Worm (Caenorhabditis elegans): ENCODE data around the gene T24E12.11.

Gene T24E12.11

DNA sequence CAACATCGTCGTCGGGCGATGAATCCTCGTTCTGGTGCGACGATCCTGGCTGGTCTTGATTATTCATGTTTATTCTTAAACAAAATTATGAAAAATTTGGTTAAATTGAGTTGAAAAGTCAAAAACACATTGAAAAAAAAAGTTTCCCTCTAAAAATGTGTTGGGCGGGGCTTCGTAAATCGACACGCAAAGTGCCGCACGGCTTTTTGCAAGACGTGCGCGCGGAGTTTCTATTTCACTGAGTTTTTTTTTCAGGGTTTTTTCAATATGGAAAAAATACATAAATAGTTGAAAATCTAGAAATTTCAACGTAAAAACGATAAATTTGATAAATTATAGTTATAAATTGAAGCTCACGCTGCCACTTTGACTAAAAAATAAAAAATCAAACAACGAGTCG is 28.7 kb upstream of the T24E12.11 start, which contains the start of gene F54D10.5 (continued):
- peak; percentile 13 for TF ChIP-seq zip-4 (GFP tag; optimal IDR thresholded peaks at IDR 0.05)
- TF ChIP-seq ama-1 (optimal IDR thresholded peaks at IDR 0.05) = no peak
- peak; percentile 47 for TF ChIP-seq fos-1 (tag; optimal IDR thresholded peaks at IDR 0.05)
- no peak for TF ChIP-seq pqm-1 (tag; optimal IDR thresholded peaks at IDR 0.05)
- peak; percentile 91 to 95 for TF ChIP-seq lin-35 (GFP tag; optimal IDR thresholded peaks at IDR 0.05)
- no peak for TF ChIP-seq sox-4 (tag; optimal IDR thresholded peaks at IDR 0.05)
- TF ChIP-seq nhr-76 (tag; optimal IDR thresholded peaks at IDR 0.05) = no peak
- peak; percentile 87 for TF ChIP-seq nhr-71 (tag; optimal IDR thresholded peaks at IDR 0.05)
- peak; percentile 95 for TF ChIP-seq dpl-1 (GFP tag; optimal IDR thresholded peaks at IDR 0.05)
- TF ChIP-seq zag-1 (tag; optimal IDR thresholded peaks at IDR 0.05) = no peak
- TF ChIP-seq dsc-1 (tag; optimal IDR thresholded peaks at IDR 0.05) = no peak
- no peak for TF ChIP-seq pax-3 (tag; optimal IDR thresholded peaks at IDR 0.05)
- TF ChIP-seq fkh-4 (tag; optimal IDR thresholded peaks at IDR 0.05; ENCODE audit: borderline replicate concordance) = no peak
- TF ChIP-seq nhr-12 (tag; optimal IDR thresholded peaks at IDR 0.05) = no peak
- TF ChIP-seq unc-98 (GFP tag; IDR thresholded peaks at IDR 0.05) = no peak
- TF ChIP-seq fkh-10 (GFP tag; optimal IDR thresholded peaks at IDR 0.05) = no peak
- TF ChIP-seq hpl-2 (GFP tag; optimal IDR thresholded peaks at IDR 0.05) = no peak
- no peak for TF ChIP-seq tlp-1 (tag; optimal IDR thresholded peaks at IDR 0.05)
- TF ChIP-seq egl-13 (tag; optimal IDR thresholded peaks at IDR 0.05) = peak; percentile 28
- peak in 1 of 6 experiments; percentile 74 for TF ChIP-seq elt-3 (tag; optimal IDR thresholded peaks at IDR 0.05)
- no peak for TF ChIP-seq nhr-77 (tag; optimal IDR thresholded peaks at IDR 0.05)
- TF ChIP-seq nhr-11 (tag; optimal IDR thresholded peaks at IDR 0.05) = peak; percentile 56
- peak; percentile 81 for TF ChIP-seq unc-130 (tag; optimal IDR thresholded peaks at IDR 0.05)
- TF ChIP-seq grh-1 (GFP tag; IDR thresholded peaks at IDR 0.05) = peak; percentile 77
- peak; percentile 77 for TF ChIP-seq lin-14 (GFP tag; optimal IDR thresholded peaks at IDR 0.05)
- peak; percentile 82 for TF ChIP-seq swsn-7 (tag; optimal IDR thresholded peaks at IDR 0.05)
- TF ChIP-seq aha-1 (tag; optimal IDR thresholded peaks at IDR 0.05) = no peak
- TF ChIP-seq unc-62 (GFP tag; optimal IDR thresholded peaks at IDR 0.05) = no peak
- no peak for TF ChIP-seq alr-1 (tag; optimal IDR thresholded peaks at IDR 0.05; ENCODE audit: borderline replicate concordance)
- peak; percentile 15 for TF ChIP-seq ceh-90 (tag; optimal IDR thresholded peaks at IDR 0.05)
- peak; percentile 75 for TF ChIP-seq isw-1 (GFP tag; IDR thresholded peaks at IDR 0.05)
- TF ChIP-seq mab-9 (GFP tag; IDR thresholded peaks at IDR 0.05) = peak; percentile 41; the same call in 1 of the 2 replicates
- peak; percentile 82 for TF ChIP-seq snu-23 (GFP tag; optimal IDR thresholded peaks at IDR 0.05)
- peak; percentile 55 for TF ChIP-seq ceh-8 (GFP tag; optimal IDR thresholded peaks at IDR 0.05)
- peak; percentile 85 to 86 for TF ChIP-seq lsy-2 (tag; optimal IDR thresholded peaks at IDR 0.05)
- TF ChIP-seq nhr-90 (tag; optimal IDR thresholded peaks at IDR 0.05; ENCODE audit: poor library complexity) = peak; percentile 77
- no peak for TF ChIP-seq vab-15 (tag; optimal IDR thresholded peaks at IDR 0.05)
- TF ChIP-seq ceh-88 (GFP tag; IDR thresholded peaks at IDR 0.05) = peak; percentile 24; the same call in 1 of the 2 replicates

- TF ChIP-seq nhr-85 (tag) (no peak), C16A3.4 (tag; optimal IDR thresholded peaks at IDR 0.05) (no peak), lin-14 (GFP tag; optimal IDR thresholded peaks at IDR 0.05) (no peak), mab-9 (GFP tag; IDR thresholded peaks at IDR 0.05) (no peak), ets-5 (GFP tag; IDR thresholded peaks at IDR 0.05) (no peak), egl-27 (tag; optimal IDR thresholded peaks at IDR 0.05) (no peak), efl-3 (GFP tag; optimal IDR thresholded peaks at IDR 0.05) (no peak), zip-4 (GFP tag; optimal IDR thresholded peaks at IDR 0.05) (no peak), aly-2 (tag; optimal IDR thresholded peaks at IDR 0.05) (no peak)
These were observed 27.6 kb upstream of the T24E12.11 start, which contains the start of gene F54D10.4 for ce11 chrII:3806964-3807363. F54D10.4 (minus strand) TSS chrII:3807064.
